Fruit fly (Drosophila melanogaster): Measurements from ENCODE around the gene Ogg1.

The Ogg1 gene

dm6 chrX:8709234-8709843 is 19.2 kb downstream of the Ogg1 start, which contains the start of gene Hexo2 (continued):
- TF ChIP-seq insv (GFP tag; optimal IDR thresholded peaks at IDR 0.05) (no peak), CG8478 (optimal IDR thresholded peaks at IDR 0.05) (no peak), CG8388 (GFP tag; optimal IDR thresholded peaks at IDR 0.05) (peak; percentile 90), cwo (GFP tag; optimal IDR thresholded peaks at IDR 0.05) (peak; percentile 71), bowl (GFP tag; IDR thresholded peaks at IDR 0.05) (peak; percentile 91), CG18011 (GFP tag; optimal IDR thresholded peaks at IDR 0.05) (peak; percentile 47), CG6854 (GFP tag; optimal IDR thresholded peaks at IDR 0.05) (peak; percentile 39), zfh2 (GFP tag; optimal IDR thresholded peaks at IDR 0.05) (peak; percentile 62), lbe (GFP tag; optimal IDR thresholded peaks at IDR 0.05) (peak; percentile 94), gsb (GFP tag; IDR thresholded peaks at IDR 0.05) (peak; percentile 82), CG33557 (GFP tag; optimal IDR thresholded peaks at IDR 0.05) (peak; percentile 46), CG30020 (tag; optimal IDR thresholded peaks at IDR 0.05) (peak; percentile 47), cg (GFP tag; optimal IDR thresholded peaks at IDR 0.05) (no peak), odd (GFP tag; optimal IDR thresholded peaks at IDR 0.05) (peak; percentile 82), Oaz (GFP tag; IDR thresholded peaks at IDR 0.05) (peak; percentile 91), CG42726 (GFP tag; IDR thresholded peaks at IDR 0.05; ENCODE audit: partially characterized antibody) (no peak), row (GFP tag; IDR thresholded peaks at IDR 0.05) (peak; percentile 95), lola (GFP tag; optimal IDR thresholded peaks at IDR 0.05) (peak in 1 of 3 experiments; percentile 79), scrt (GFP tag; optimal IDR thresholded peaks at IDR 0.05) (peak; percentile 71), hkb (optimal IDR thresholded peaks at IDR 0.05) (no peak), hkb (GFP tag; IDR thresholded peaks at IDR 0.05) (peak; percentile 96), CG15073 (GFP tag; optimal IDR thresholded peaks at IDR 0.05) (peak; percentile 73), CG7839 (tag; optimal IDR thresholded peaks at IDR 0.05) (peak; percentile 92), CG7786 (GFP tag; optimal IDR thresholded peaks at IDR 0.05) (peak; percentile 88), tll (GFP tag; optimal IDR thresholded peaks at IDR 0.05) (no peak), Xrp1 (GFP tag; IDR thresholded peaks at IDR 0.05) (peak; percentile 96), bcd (GFP tag; optimal IDR thresholded peaks at IDR 0.05) (peak; percentile 92), kni (GFP tag; optimal IDR thresholded peaks at IDR 0.05) (peak; percentile 59), nerfin-1 (tag; optimal IDR thresholded peaks at IDR 0.05) (peak; percentile 86), gsb-n (tag; optimal IDR thresholded peaks at IDR 0.05) (peak; percentile 88), ci (GFP tag; IDR thresholded peaks at IDR 0.05) (peak; percentile 99), CG32532 (GFP tag; IDR thresholded peaks at IDR 0.05) (peak; percentile 84), Nf-YC (tag; optimal IDR thresholded peaks at IDR 0.05) (peak; percentile 54), PHDP (tag; optimal IDR thresholded peaks at IDR 0.05) (peak; percentile 86), D (optimal IDR thresholded peaks at IDR 0.05) (no peak), D (GFP tag; optimal IDR thresholded peaks at IDR 0.05) (peak; percentile 94), eyg (GFP tag; optimal IDR thresholded peaks at IDR 0.05) (peak; percentile 88), MTF-1 (GFP tag; optimal IDR thresholded peaks at IDR 0.05; ENCODE audit: borderline replicate concordance) (peak; percentile 87), lov (optimal IDR thresholded peaks at IDR 0.05) (no peak), lov (GFP tag; IDR thresholded peaks at IDR 0.05) (peak; percentile 95), Dip2 (GFP tag; IDR thresholded peaks at IDR 0.05) (peak; percentile 56), Pdp1 (GFP tag; optimal IDR thresholded peaks at IDR 0.05) (peak; percentile 92 to 94), toy (GFP tag; IDR thresholded peaks at IDR 0.05) (peak; percentile 63; the same call in 1 of the 2 replicates), Sox102F (GFP tag; optimal IDR thresholded peaks at IDR 0.05) (peak; percentile 97), MESR4 (GFP tag; optimal IDR thresholded peaks at IDR 0.05) (peak; percentile 32), nmo (GFP tag; optimal IDR thresholded peaks at IDR 0.05) (peak; percentile 93), Gug (GFP tag; IDR thresholded peaks at IDR 0.05) (peak; percentile 97), gce (GFP tag; IDR thresholded peaks at IDR 0.05) (peak; percentile 95; the same call in 2 of the 3 replicates), CG31388 (GFP tag; optimal IDR thresholded peaks at IDR 0.05) (peak; percentile 92), CG9932 (GFP tag; IDR thresholded peaks at IDR 0.05) (peak; percentile 60)
